Fruit fly (Drosophila melanogaster) whole organism, wandering third instar larva: ENCODE measurements around the gene CG3176.

Experiments
- Abd-B ChIP-seq: fragments of >200 bp; optimal IDR thresholded peaks from 2 replicates; lab custom pipeline; 2017; ENCODE audit warnings: missing biosample characterization, missing genetic modification characterization
- CG32264 ChIP-seq: fragments of 200-800 bp; sonication (Bioruptor generic); optimal IDR thresholded peaks from 2 replicates; lab custom pipeline; 2016; ENCODE audit warnings: missing biosample characterization, missing genetic modification characterization
- CG9705 ChIP-seq: fragments of 200-800 bp; sonication (Bioruptor generic); optimal IDR thresholded peaks from 2 replicates; lab custom pipeline; 2018; ENCODE audit warnings: missing biosample characterization, mild to moderate bottlenecking, missing genetic modification characterization
- CrebA ChIP-seq: fragments of 200-800 bp; sonication (Bioruptor generic); optimal IDR thresholded peaks from 2 replicates; lab custom pipeline; 2016; ENCODE audit warnings: missing biosample characterization, mild to moderate bottlenecking, missing genetic modification characterization, borderline replicate concordance
- Dfd ChIP-seq: fragments of >200 bp; optimal IDR thresholded peaks from 2 replicates; lab custom pipeline; 2017; ENCODE audit warnings: missing biosample characterization, missing genetic modification characterization
- Dif ChIP-seq: fragments of 200-275, 200-300 bp; sonication (Bioruptor generic); optimal IDR thresholded peaks from 2 replicates; lab custom pipeline; 2018; ENCODE audit warnings: missing biosample characterization, missing genetic modification characterization; ENCODE audit not compliant: partially characterized antibody
- GATAd ChIP-seq: sonication (Bioruptor generic); optimal IDR thresholded peaks from 2 replicates; lab custom pipeline; 2016; ENCODE audit warnings: missing biosample characterization, missing genetic modification characterization
- HLH106 ChIP-seq: fragments of 200-800 bp; optimal IDR thresholded peaks from 3 replicates; lab custom pipeline; 2019; ENCODE audit warnings: missing biosample characterization, mild to moderate bottlenecking, missing genetic modification characterization, moderate library complexity
- Hnf4 ChIP-seq: fragments of 200-800 bp; sonication (Bioruptor generic); optimal IDR thresholded peaks from 2 replicates; lab custom pipeline; 2016; ENCODE audit warnings: missing biosample characterization, mild to moderate bottlenecking, missing genetic modification characterization
- Hr78 ChIP-seq: fragments of >200 bp; optimal IDR thresholded peaks from 2 replicates; lab custom pipeline; 2017; ENCODE audit warnings: missing biosample characterization, missing genetic modification characterization
- Jra ChIP-seq: sonication (Bioruptor generic); optimal IDR thresholded peaks from 2 replicates; lab custom pipeline; 2016; ENCODE audit warnings: missing biosample characterization, missing genetic modification characterization
- Mio ChIP-seq: sonication (Bioruptor generic); optimal IDR thresholded peaks from 2 replicates; lab custom pipeline; 2016; ENCODE audit warnings: missing biosample characterization, missing genetic modification characterization
- Myc ChIP-seq: fragments of >200 bp; optimal IDR thresholded peaks from 2 replicates; lab custom pipeline; 2017
- N ChIP-seq: fragments of >200 bp; optimal IDR thresholded peaks from 2 replicates; lab custom pipeline; 2018; ENCODE audit warnings: missing biosample characterization, missing external identifiers, missing genetic modification characterization
- OdsH ChIP-seq: fragments of 200-800 bp; sonication (Bioruptor generic); optimal IDR thresholded peaks from 2 replicates; lab custom pipeline; 2016; ENCODE audit warnings: missing biosample characterization, mild to moderate bottlenecking, missing genetic modification characterization
- Rel ChIP-seq, 2 experiments: fragments of 200-800 bp; sonication (Bioruptor generic) in 1 of 2; optimal IDR thresholded peaks; 2 replicates in 1 of 2; 3 replicates in 1 of 2; lab custom pipeline; 2016 to 2019; ENCODE audit warnings: mild to moderate bottlenecking in 2 of 2, missing biosample characterization in 2 of 2, missing genetic modification characterization in 2 of 2, moderate library complexity in 1 of 2
- Sp1 ChIP-seq: fragments of 200-800 bp; sonication (Bioruptor generic); optimal IDR thresholded peaks from 3 replicates; lab custom pipeline; 2019; ENCODE audit warnings: missing biosample characterization, mild to moderate bottlenecking, missing genetic modification characterization, moderate library complexity
- Vsx2 ChIP-seq: fragments of 200-300, 225-300 bp; sonication (Bioruptor generic); optimal IDR thresholded peaks from 2 replicates; lab custom pipeline; 2018; ENCODE audit warnings: missing biosample characterization, missing genetic modification characterization; ENCODE audit not compliant: partially characterized antibody
- br ChIP-seq: fragments of 200-800 bp; sonication (Bioruptor generic); optimal IDR thresholded peaks from 2 replicates; lab custom pipeline; 2016; ENCODE audit warnings: missing biosample characterization, missing genetic modification characterization
- brk ChIP-seq: fragments of 200-800 bp; sonication (Bioruptor generic); optimal IDR thresholded peaks from 2 replicates; lab custom pipeline; 2016; ENCODE audit warnings: missing biosample characterization, mild to moderate bottlenecking, missing genetic modification characterization
- dmrt93B ChIP-seq: fragments of 200-800 bp; sonication (Bioruptor generic); optimal IDR thresholded peaks from 2 replicates; lab custom pipeline; 2018; ENCODE audit warnings: missing biosample characterization, mild to moderate bottlenecking, missing genetic modification characterization
- dsf ChIP-seq: sonication (Bioruptor generic); optimal IDR thresholded peaks from 2 replicates; lab custom pipeline; 2016; ENCODE audit warnings: missing biosample characterization, missing genetic modification characterization, borderline replicate concordance
- ey ChIP-seq: fragments of 200-800 bp; sonication (Bioruptor generic); optimal IDR thresholded peaks from 2 replicates; lab custom pipeline; 2016; ENCODE audit warnings: missing biosample characterization, missing genetic modification characterization
- foxo ChIP-seq, 2 experiments: fragments of 200-800 bp; sonication (Bioruptor generic); optimal IDR thresholded peaks; 2 replicates in 1 of 2; 3 replicates in 1 of 2; lab custom pipeline; 2016 to 2017; ENCODE audit warnings: missing biosample characterization in 2 of 2, missing genetic modification characterization in 2 of 2
- fru ChIP-seq: fragments of 200-800 bp; sonication (Bioruptor generic); optimal IDR thresholded peaks from 3 replicates; lab custom pipeline; 2016; ENCODE audit warnings: missing biosample characterization, mild to moderate bottlenecking, missing genetic modification characterization
- h ChIP-seq: fragments of 200-800 bp; sonication (Bioruptor generic); optimal IDR thresholded peaks from 3 replicates; lab custom pipeline; 2016; ENCODE audit warnings: missing biosample characterization, mild to moderate bottlenecking, missing genetic modification characterization
- jim ChIP-seq: fragments of 175-275, 200-325 bp; sonication (Bioruptor generic); optimal IDR thresholded peaks from 2 replicates; lab custom pipeline; 2016; ENCODE audit warnings: missing biosample characterization, mild to moderate bottlenecking, missing genetic modification characterization
- lola ChIP-seq: fragments of >200 bp; optimal IDR thresholded peaks from 2 replicates; lab custom pipeline; 2017; ENCODE audit warnings: missing biosample characterization, missing genetic modification characterization
- pan ChIP-seq: fragments of >200 bp; optimal IDR thresholded peaks from 2 replicates; lab custom pipeline; 2017
- psq ChIP-seq: fragments of 200-800 bp; sonication (Bioruptor generic); optimal IDR thresholded peaks from 3 replicates; lab custom pipeline; 2017; ENCODE audit warnings: missing biosample characterization, mild to moderate bottlenecking, missing genetic modification characterization, moderate library complexity
- rgr ChIP-seq: fragments of 200-800 bp; sonication (Bioruptor generic); optimal IDR thresholded peaks from 3 replicates; lab custom pipeline; 2016; ENCODE audit warnings: missing biosample characterization, mild to moderate bottlenecking, missing genetic modification characterization
- sage ChIP-seq: fragments of 200-800 bp; sonication (Bioruptor generic); optimal IDR thresholded peaks from 2 replicates; lab custom pipeline; 2016; ENCODE audit warnings: missing biosample characterization, mild to moderate bottlenecking, missing genetic modification characterization
- tai ChIP-seq: sonication (Bioruptor generic); optimal IDR thresholded peaks from 2 replicates; lab custom pipeline; 2016; ENCODE audit warnings: missing biosample characterization, missing genetic modification characterization
- usp ChIP-seq: fragments of >200 bp; optimal IDR thresholded peaks from 2 replicates; lab custom pipeline; 2017; ENCODE audit warnings: missing biosample characterization, missing genetic modification characterization
- woc ChIP-seq: sonication (Bioruptor generic); optimal IDR thresholded peaks from 2 replicates; lab custom pipeline; 2016; ENCODE audit warnings: missing biosample characterization, mild to moderate bottlenecking, missing genetic modification characterization

CG3176 gene

dm6 chrX:446002-446401 is 35.7 kb upstream of the CG3176 start:
- TF ChIP-seq ey (GFP tag; lab: Kevin White, UChicago) (peak; percentile 19), foxo (GFP tag; optimal IDR thresholded peaks at IDR 0.05; lab: Kevin White, UChicago) (peak in 1 of 2 experiments; percentile 42), Sp1 (GFP tag; lab: Kevin White, UChicago) (peak; percentile 36), dmrt93B (GFP tag; lab: Kevin White, UChicago) (peak; percentile 9), woc (GFP tag; lab: Kevin White, UChicago) (peak; percentile 63), Rel (GFP tag; optimal IDR thresholded peaks at IDR 0.05; lab: Kevin White, UChicago) (no peak), Rel (tag; optimal IDR thresholded peaks at IDR 0.05; lab: Kevin White, UChicago) (no peak), fru (GFP tag; lab: Kevin White, UChicago) (peak; percentile 56), HLH106 (tag; lab: Kevin White, UChicago) (peak; percentile 34), OdsH (GFP tag; lab: Kevin White, UChicago) (peak; percentile 17), br (GFP tag; lab: Kevin White, UChicago) (no peak)

- TF ChIP-seq h (GFP tag; lab: Kevin White, UChicago) (peak; percentile 88), rgr (peak; percentile 84), usp (GFP tag; lab: Kevin White, UChicago) (no peak), psq (GFP tag; lab: Kevin White, UChicago) (peak; percentile 71), fru (GFP tag; lab: Kevin White, UChicago) (peak; percentile 80), woc (GFP tag; lab: Kevin White, UChicago) (peak; percentile 66), HLH106 (tag; lab: Kevin White, UChicago) (peak; percentile 80), Jra (GFP tag; lab: Kevin White, UChicago) (peak; percentile 11), CG9705 (GFP tag; lab: Kevin White, UChicago) (peak; percentile 23), Myc (lab: Kevin White, UChicago) (no peak), Vsx2 (GFP tag; lab: Kevin White, UChicago) (no peak), jim (GFP tag; lab: Kevin White, UChicago) (no peak), Dif (no peak), CrebA (GFP tag; lab: Kevin White, UChicago) (peak; percentile 37), brk (GFP tag; lab: Kevin White, UChicago) (peak; percentile 73), lola (GFP tag; lab: Kevin White, UChicago) (no peak), dsf (peak; percentile 20), OdsH (GFP tag; lab: Kevin White, UChicago) (peak; percentile 79), N (no peak), Sp1 (GFP tag; lab: Kevin White, UChicago) (peak; percentile 79), tai (GFP tag; lab: Kevin White, UChicago) (peak; percentile 69), GATAd (no peak), sage (peak; percentile 68), CG32264 (GFP tag; lab: Kevin White, UChicago) (peak; percentile 34), dmrt93B (GFP tag; lab: Kevin White, UChicago) (peak; percentile 59), Mio (GFP tag; lab: Kevin White, UChicago) (no peak), Rel (GFP tag; optimal IDR thresholded peaks at IDR 0.05; lab: Kevin White, UChicago) (peak; percentile 38), Rel (tag; optimal IDR thresholded peaks at IDR 0.05; lab: Kevin White, UChicago) (peak; percentile 5), pan (lab: Kevin White, UChicago) (no peak), br (GFP tag; lab: Kevin White, UChicago) (peak; percentile 77), foxo (GFP tag; optimal IDR thresholded peaks at IDR 0.05; lab: Kevin White, UChicago) (peak in 1 of 2 experiments; percentile 86), ey (GFP tag; lab: Kevin White, UChicago) (peak; percentile 81), Hnf4 (GFP tag; lab: Kevin White, UChicago) (peak; percentile 79)
Measured at dm6 chrX:448270-448669, 33.4 kb upstream of the CG3176 start.

dm6 chrX:448978-449377 is 32.7 kb upstream of the CG3176 start:
- TF ChIP-seq lola (GFP tag; lab: Kevin White, UChicago): no peak
- TF ChIP-seq Hnf4 (GFP tag; lab: Kevin White, UChicago): no peak
- no peak for TF ChIP-seq sage
- no peak for TF ChIP-seq Dfd (GFP tag; lab: Kevin White, UChicago)
- TF ChIP-seq Abd-B (GFP tag; lab: Kevin White, UChicago): no peak
- no peak for TF ChIP-seq br (GFP tag; lab: Kevin White, UChicago)
- no peak for TF ChIP-seq Myc (lab: Kevin White, UChicago)
- no peak for TF ChIP-seq N
- no peak for TF ChIP-seq GATAd
- TF ChIP-seq pan (lab: Kevin White, UChicago): no peak
- TF ChIP-seq Hr78 (GFP tag; lab: Kevin White, UChicago): no peak
- no peak for TF ChIP-seq h (GFP tag; lab: Kevin White, UChicago)
- no peak for TF ChIP-seq jim (GFP tag; lab: Kevin White, UChicago)
- no peak for TF ChIP-seq dsf
- no peak for TF ChIP-seq dmrt93B (GFP tag; lab: Kevin White, UChicago)
- no peak for TF ChIP-seq rgr
- TF ChIP-seq CG9705 (GFP tag; lab: Kevin White, UChicago): no peak
- TF ChIP-seq Dif: no peak
